Worm (Caenorhabditis elegans): ENCODE results near the gene ZK669.2.

ZK669.2 gene

ce11 chrII:7948278-7948677 lies 10.3 kb upstream of the ZK669.2 start (continued):
- TF ChIP-seq mec-3 (tag; optimal IDR thresholded peaks at IDR 0.05; ENCODE audit: borderline replicate concordance) (no peak), pqm-1 (tag; optimal IDR thresholded peaks at IDR 0.05) (no peak), nfya-1 (tag; optimal IDR thresholded peaks at IDR 0.05) (no peak)

ce11 chrII:7946830-7947425 lies 8.9 kb upstream of the ZK669.2 start, which contains the start of gene ZK669.5:
TSS of gene ZK669.5 (minus strand) at chrII:7946880.
- no peak for TF ChIP-seq ets-4 (tag; optimal IDR thresholded peaks at IDR 0.05)
- TF ChIP-seq mec-3 (tag; optimal IDR thresholded peaks at IDR 0.05; ENCODE audit: borderline replicate concordance), result no peak
- no peak for TF ChIP-seq nhr-11 (tag; optimal IDR thresholded peaks at IDR 0.05)
- TF ChIP-seq hlh-15 (tag; optimal IDR thresholded peaks at IDR 0.05), result no peak
- no peak for TF ChIP-seq fax-1 (tag; optimal IDR thresholded peaks at IDR 0.05)
- no peak for TF ChIP-seq unc-55 (GFP tag; optimal IDR thresholded peaks at IDR 0.05)
- TF ChIP-seq T23F11.4 (GFP tag; optimal IDR thresholded peaks at IDR 0.05), result no peak
- TF ChIP-seq elt-4 (tag; optimal IDR thresholded peaks at IDR 0.05), result no peak
- TF ChIP-seq tbx-2 (tag; optimal IDR thresholded peaks at IDR 0.05), result no peak
- no peak for TF ChIP-seq nfya-1 (tag; optimal IDR thresholded peaks at IDR 0.05)
- no peak for TF ChIP-seq F13H6.1 (tag; optimal IDR thresholded peaks at IDR 0.05)
- no peak for TF ChIP-seq unc-86 (tag; optimal IDR thresholded peaks at IDR 0.05)
- no peak for TF ChIP-seq ceh-31 (tag; optimal IDR thresholded peaks at IDR 0.05)
- TF ChIP-seq ceh-24 (tag; optimal IDR thresholded peaks at IDR 0.05), result no peak
- TF ChIP-seq dmd-4 (tag; optimal IDR thresholded peaks at IDR 0.05; ENCODE audit: borderline replicate concordance), result no peak
- no peak for TF ChIP-seq ceh-22 (tag; optimal IDR thresholded peaks at IDR 0.05)
- TF ChIP-seq hlh-6 (tag; optimal IDR thresholded peaks at IDR 0.05), result no peak
- no peak for TF ChIP-seq pag-3 (tag; optimal IDR thresholded peaks at IDR 0.05; ENCODE audit: borderline replicate concordance)

- no peak for TF ChIP-seq elt-2 (tag; optimal IDR thresholded peaks at IDR 0.05)
- no peak for TF ChIP-seq eyg-1 (tag; optimal IDR thresholded peaks at IDR 0.05)
- TF ChIP-seq ceh-22 (tag; optimal IDR thresholded peaks at IDR 0.05), result no peak
- no peak for TF ChIP-seq odd-2 (tag; optimal IDR thresholded peaks at IDR 0.05)
- TF ChIP-seq F13H6.1 (tag; optimal IDR thresholded peaks at IDR 0.05), result no peak
- no peak for TF ChIP-seq pag-3 (tag; optimal IDR thresholded peaks at IDR 0.05; ENCODE audit: borderline replicate concordance)
- TF ChIP-seq unc-55 (GFP tag; optimal IDR thresholded peaks at IDR 0.05), result peak; percentile 41
- no peak for TF ChIP-seq pha-4 (tag; optimal IDR thresholded peaks at IDR 0.05)
- no peak for TF ChIP-seq pat-9 (tag; optimal IDR thresholded peaks at IDR 0.05)
- TF ChIP-seq syd-9 (tag; optimal IDR thresholded peaks at IDR 0.05), result no peak
- TF ChIP-seq che-1 (tag; optimal IDR thresholded peaks at IDR 0.05), result no peak
- TF ChIP-seq tbx-2 (tag; optimal IDR thresholded peaks at IDR 0.05), result peak; percentile 34
- no peak for TF ChIP-seq ama-1 (optimal IDR thresholded peaks at IDR 0.05)
- no peak for TF ChIP-seq ceh-19 (GFP tag; optimal IDR thresholded peaks at IDR 0.05)
- TF ChIP-seq ref-2 (tag; optimal IDR thresholded peaks at IDR 0.05), result no peak
- peak; percentile 4 for TF ChIP-seq dve-1 (tag; optimal IDR thresholded peaks at IDR 0.05)
- no peak for TF ChIP-seq nhr-232 (tag; optimal IDR thresholded peaks at IDR 0.05)
- no peak for TF ChIP-seq elt-4 (tag; optimal IDR thresholded peaks at IDR 0.05)
- TF ChIP-seq nfya-1 (tag; optimal IDR thresholded peaks at IDR 0.05), result peak; percentile 32
- TF ChIP-seq ceh-18 (tag; optimal IDR thresholded peaks at IDR 0.05), result no peak
- TF ChIP-seq K02D7.2 (tag; optimal IDR thresholded peaks at IDR 0.05), result no peak
- no peak for TF ChIP-seq pha-2 (tag; optimal IDR thresholded peaks at IDR 0.05)
- no peak for TF ChIP-seq nhr-11 (tag; optimal IDR thresholded peaks at IDR 0.05)
- no peak for TF ChIP-seq T23F11.4 (GFP tag; optimal IDR thresholded peaks at IDR 0.05)
Observed at ce11 chrII:7945168-7945567, 7.2 kb upstream of the ZK669.2 start, which contains the start of gene dbt-1. TSS of gene dbt-1 (minus strand) at chrII:7945206.

ce11 chrII:7944333-7944744 lies 6.4 kb upstream of the ZK669.2 start:
- TF ChIP-seq ceh-34 (tag; optimal IDR thresholded peaks at IDR 0.05) (no peak), unc-55 (GFP tag; optimal IDR thresholded peaks at IDR 0.05) (peak; percentile 17), dve-1 (tag; optimal IDR thresholded peaks at IDR 0.05) (no peak)
